Fruit fly (Drosophila melanogaster) whole organism, embryonic: ENCODE results near the gene bsh.

Experiments used
- Atf3 ChIP-seq: fragments of 200-800 bp; sonication (Bioruptor generic); optimal IDR thresholded peaks from 3 replicates; lab custom pipeline; 2016; ENCODE audit warnings: missing biosample characterization, missing genetic modification characterization
- Bgb ChIP-seq: fragments of 200-800 bp; sonication (Bioruptor generic); IDR thresholded peaks from 2 replicates; pipeline ENCODE4 v1.3.6; 2022; ENCODE audit warnings: missing biosample characterization, missing genetic modification characterization; ENCODE audit not compliant: partially characterized antibody
- CG12942 ChIP-seq: fragments of 200-800 bp; sonication (Bioruptor generic); optimal IDR thresholded peaks from 3 replicates; lab custom pipeline; 2016; ENCODE audit warnings: missing biosample characterization, missing genetic modification characterization
- CG14860 ChIP-seq: fragments of 200-800 bp; sonication (Bioruptor generic); IDR thresholded peaks from 3 replicates; pipeline ENCODE4 v1.3.6; 2022; ENCODE audit warnings: missing biosample characterization, missing genetic modification characterization; ENCODE audit not compliant: partially characterized antibody
- CG15696 ChIP-seq: fragments of 200-800 bp; sonication (Bioruptor generic); optimal IDR thresholded peaks from 2 replicates; lab custom pipeline; 2019; ENCODE audit warnings: missing biosample characterization, mild to moderate bottlenecking, missing genetic modification characterization, moderate library complexity
- CG16813 ChIP-seq: fragments of 200-800 bp; sonication (Bioruptor generic); IDR thresholded peaks from 3 replicates; pipeline ENCODE4 v1.3.6; 2022; ENCODE audit warnings: missing biosample characterization, missing genetic modification characterization; ENCODE audit not compliant: partially characterized antibody
- CG17912 ChIP-seq: fragments of 200-800 bp; sonication (Bioruptor generic); optimal IDR thresholded peaks from 2 replicates; lab custom pipeline; 2018; ENCODE audit warnings: missing biosample characterization, mild to moderate bottlenecking, missing genetic modification characterization
- CG18476 ChIP-seq: fragments of 200-800 bp; sonication (Bioruptor generic); optimal IDR thresholded peaks from 2 replicates; lab custom pipeline; 2016; ENCODE audit warnings: missing biosample characterization, mild to moderate bottlenecking, missing genetic modification characterization
- CG18619 ChIP-seq: fragments of 200-800 bp; sonication (Bioruptor generic); optimal IDR thresholded peaks from 3 replicates; lab custom pipeline; 2017; ENCODE audit warnings: missing biosample characterization, mild to moderate bottlenecking, missing genetic modification characterization
- CG3281 ChIP-seq: fragments of 200-800 bp; sonication (Bioruptor generic); optimal IDR thresholded peaks from 3 replicates; lab custom pipeline; 2017; ENCODE audit warnings: missing biosample characterization, mild to moderate bottlenecking, missing genetic modification characterization
- CG34376 ChIP-seq: fragments of 200-800 bp; sonication (Bioruptor generic); optimal IDR thresholded peaks from 2 replicates; lab custom pipeline; 2018; ENCODE audit warnings: missing biosample characterization, mild to moderate bottlenecking, missing genetic modification characterization
- CG3995 ChIP-seq: fragments of 200-800 bp; sonication (Bioruptor generic); optimal IDR thresholded peaks from 3 replicates; lab custom pipeline; 2016; ENCODE audit warnings: missing biosample characterization, missing genetic modification characterization
- CG42726 ChIP-seq: fragments of 200-800 bp; sonication (Bioruptor generic); IDR thresholded peaks from 2 replicates; pipeline ENCODE4 v1.3.6; 2022; ENCODE audit warnings: missing biosample characterization, missing genetic modification characterization; ENCODE audit not compliant: partially characterized antibody
- CG4282 ChIP-seq: fragments of 200-800 bp; sonication (Bioruptor generic); optimal IDR thresholded peaks from 2 replicates; lab custom pipeline; 2016; ENCODE audit warnings: missing biosample characterization, missing genetic modification characterization
- CG6765 ChIP-seq: fragments of 200-800 bp; sonication (Bioruptor generic); optimal IDR thresholded peaks from 3 replicates; lab custom pipeline; 2017; ENCODE audit warnings: missing biosample characterization, mild to moderate bottlenecking, missing genetic modification characterization
- CG7963 ChIP-seq: fragments of 200-800 bp; sonication (Bioruptor generic); IDR thresholded peaks from 3 replicates; pipeline ENCODE4 v1.3.6; 2022; ENCODE audit warnings: missing biosample characterization, missing genetic modification characterization; ENCODE audit not compliant: partially characterized antibody
- CG8290 ChIP-seq, 3 experiments: fragments of 200-800 bp; sonication (Bioruptor generic); optimal IDR thresholded peaks; 2 replicates each; lab custom pipeline; 2016 to 2019; ENCODE audit warnings: missing biosample characterization in 3 of 3, missing genetic modification characterization in 3 of 3, mild to moderate bottlenecking in 2 of 3, moderate library complexity in 1 of 3
- CHES-1-like ChIP-seq: fragments of 200-800 bp; sonication (Bioruptor generic); optimal IDR thresholded peaks from 2 replicates; lab custom pipeline; 2016; ENCODE audit warnings: missing biosample characterization, missing genetic modification characterization
- Dbx ChIP-seq: fragments of 200-800 bp; sonication (Bioruptor generic); IDR thresholded peaks from 3 replicates; pipeline ENCODE4 v1.3.6; 2022; ENCODE audit warnings: missing biosample characterization, missing genetic modification characterization
- HLH4C ChIP-seq: fragments of 200-800 bp; sonication (Bioruptor generic); IDR thresholded peaks from 3 replicates; pipeline ENCODE4 v1.3.6; 2022; ENCODE audit warnings: missing biosample characterization, missing genetic modification characterization; ENCODE audit not compliant: partially characterized antibody
- HLHmδ ChIP-seq: fragments of 200-800 bp; sonication (Bioruptor generic); optimal IDR thresholded peaks from 2 replicates; lab custom pipeline; 2018; ENCODE audit warnings: missing biosample characterization, mild to moderate bottlenecking, missing genetic modification characterization, moderate library complexity
- HmgZ ChIP-seq: fragments of 200-800 bp; sonication (Bioruptor generic); optimal IDR thresholded peaks from 2 replicates; lab custom pipeline; 2018; ENCODE audit warnings: missing biosample characterization, mild to moderate bottlenecking, missing genetic modification characterization
- Hmr ChIP-seq: fragments of 200-800 bp; sonication (Bioruptor generic); optimal IDR thresholded peaks from 3 replicates; lab custom pipeline; 2017; ENCODE audit warnings: mild to moderate bottlenecking, missing biosample characterization, missing genetic modification reagents, missing genetic modification characterization
- Hr39 ChIP-seq: fragments of >200 bp; optimal IDR thresholded peaks from 2 replicates; lab custom pipeline; 2017
- Jarid2 ChIP-seq: fragments of 200-800 bp; sonication (Bioruptor generic); optimal IDR thresholded peaks from 3 replicates; lab custom pipeline; 2017; ENCODE audit warnings: mild to moderate bottlenecking, missing biosample characterization, missing genetic modification reagents, missing genetic modification characterization
- MBD-R2 ChIP-seq: fragments of 200-800 bp; sonication (Bioruptor generic); IDR thresholded peaks from 2 replicates; pipeline ENCODE4 v1.3.6; 2022; ENCODE audit warnings: missing biosample characterization, missing genetic modification characterization
- Mes4 ChIP-seq: fragments of 200-800 bp; sonication (Bioruptor generic); optimal IDR thresholded peaks from 2 replicates; lab custom pipeline; 2016; ENCODE audit warnings: missing biosample characterization, missing genetic modification characterization
- Mrtf ChIP-seq: fragments of 200-800 bp; sonication (Bioruptor generic); IDR thresholded peaks from 3 replicates; pipeline ENCODE4 v1.3.6; 2022; ENCODE audit warnings: missing biosample characterization, missing genetic modification characterization
- NC2β ChIP-seq: fragments of 200-800 bp; sonication (Bioruptor generic); optimal IDR thresholded peaks from 2 replicates; lab custom pipeline; 2016; ENCODE audit warnings: missing biosample characterization, missing genetic modification characterization
- Rfx ChIP-seq: fragments of 200-800 bp; sonication (Bioruptor generic); IDR thresholded peaks from 2 replicates; pipeline ENCODE4 v1.3.6; 2022; ENCODE audit warnings: missing biosample characterization, missing genetic modification characterization
- Scr ChIP-seq: fragments of 200-800 bp; sonication (Bioruptor generic); IDR thresholded peaks from 2 replicates; pipeline ENCODE4 v1.3.6; 2022; ENCODE audit warnings: missing biosample characterization, missing genetic modification characterization; ENCODE audit not compliant: partially characterized antibody
- ase ChIP-seq: fragments of 200-800 bp; sonication (Bioruptor generic); IDR thresholded peaks from 3 replicates; pipeline ENCODE4 v1.3.6; 2022; ENCODE audit warnings: missing biosample characterization, missing genetic modification characterization
- btn ChIP-seq: fragments of 200-800 bp; sonication (Bioruptor generic); optimal IDR thresholded peaks from 2 replicates; lab custom pipeline; 2016; ENCODE audit warnings: missing biosample characterization, missing genetic modification characterization
- grau ChIP-seq: fragments of 200-800 bp; optimal IDR thresholded peaks from 3 replicates; lab custom pipeline; 2019; ENCODE audit warnings: missing biosample characterization, mild to moderate bottlenecking, missing genetic modification characterization, moderate library complexity
- grn ChIP-seq: fragments of 200-800 bp; sonication (Bioruptor generic); optimal IDR thresholded peaks from 3 replicates; lab custom pipeline; 2017; ENCODE audit warnings: missing biosample characterization, missing genetic modification characterization
- kah ChIP-seq: fragments of 200-800 bp; sonication (Bioruptor generic); optimal IDR thresholded peaks from 2 replicates; lab custom pipeline; 2018; ENCODE audit warnings: missing biosample characterization, mild to moderate bottlenecking, missing genetic modification characterization
- ken ChIP-seq: fragments of 200-800 bp; sonication (Bioruptor generic); IDR thresholded peaks from 3 replicates; pipeline ENCODE4 v1.3.6; 2022; ENCODE audit warnings: missing biosample characterization, missing genetic modification characterization
- knrl ChIP-seq: fragments of 200-800 bp; sonication (Bioruptor generic); IDR thresholded peaks from 3 replicates; pipeline ENCODE4 v1.3.6; 2022; ENCODE audit warnings: missing biosample characterization, missing genetic modification characterization; ENCODE audit not compliant: partially characterized antibody
- nerfin-2 ChIP-seq: fragments of 200-800 bp; sonication (Bioruptor generic); IDR thresholded peaks from 2 replicates; pipeline ENCODE4 v1.3.6; 2022; ENCODE audit warnings: missing biosample characterization, missing genetic modification characterization; ENCODE audit not compliant: partially characterized antibody
- pnt ChIP-seq: fragments of 200-800 bp; sonication (Bioruptor generic); optimal IDR thresholded peaks from 3 replicates; lab custom pipeline; 2016; ENCODE audit warnings: missing biosample characterization, missing genetic modification characterization
- prd ChIP-seq, 3 experiments: fragments of >200 bp in 2 of 3; fragments of 200-800 bp in 1 of 3; sonication (Bioruptor generic) in 1 of 3; optimal IDR thresholded peaks in 2 of 3; IDR thresholded peaks in 1 of 3; 2 replicates in 2 of 3; 3 replicates in 1 of 3; pipeline versions ENCODE4 v1.3.6 to Lab custom; 2017 to 2022; ENCODE audit warnings: missing biosample characterization in 1 of 3, missing genetic modification characterization in 1 of 3
- pzg ChIP-seq: fragments of 200-800 bp; sonication (Bioruptor generic); optimal IDR thresholded peaks from 3 replicates; lab custom pipeline; 2018; ENCODE audit warnings: missing biosample characterization, mild to moderate bottlenecking, missing genetic modification characterization, moderate library complexity
- sna ChIP-seq: fragments of 200-800 bp; sonication (Bioruptor generic); IDR thresholded peaks from 2 replicates; pipeline ENCODE4 v1.3.6; 2022; ENCODE audit warnings: missing biosample characterization, missing genetic modification characterization; ENCODE audit not compliant: partially characterized antibody
- sob ChIP-seq: fragments of 200-800 bp; sonication (Bioruptor generic); IDR thresholded peaks from 2 replicates; pipeline ENCODE4 v1.3.6; 2022; ENCODE audit warnings: missing biosample characterization, missing genetic modification characterization
- sug ChIP-seq: fragments of 200-800 bp; optimal IDR thresholded peaks from 2 replicates; lab custom pipeline; 2019; ENCODE audit warnings: missing biosample characterization, mild to moderate bottlenecking, missing genetic modification characterization, moderate library complexity
- tna ChIP-seq: fragments of 200-800 bp; sonication (Bioruptor generic); IDR thresholded peaks from 2 replicates; pipeline ENCODE4 v1.3.6; 2022; ENCODE audit warnings: missing biosample characterization, missing genetic modification characterization; ENCODE audit not compliant: partially characterized antibody
- vvl ChIP-seq: fragments of 200-800 bp; sonication (Bioruptor generic); IDR thresholded peaks from 2 replicates; pipeline ENCODE4 v1.3.6; 2022; ENCODE audit warnings: missing biosample characterization, missing genetic modification characterization

The bsh gene

dm6 chr2L:19758511-19759128, 10.2 kb downstream of the bsh start, which contains the start of the genes CG10628 and Dus3 (continued):
- peak; percentile 80 for TF ChIP-seq btn (GFP tag; lab: Kevin White, UChicago)
- TF ChIP-seq grau (tag; lab: Kevin White, UChicago): peak; percentile 91
- TF ChIP-seq CHES-1-like: peak; percentile 94
- TF ChIP-seq CG34376: peak; percentile 92
- peak; percentile 71 for TF ChIP-seq kah
- peak; percentile 89 for TF ChIP-seq Atf3
- peak; percentile 95 for TF ChIP-seq Dbx (GFP tag; lab: Robert Waterston, UW)
- peak; percentile 66 for TF ChIP-seq CG6765
- peak; percentile 90 for TF ChIP-seq NC2β
- peak; percentile 68 for TF ChIP-seq CG17912 (GFP tag; lab: Kevin White, UChicago)
- peak; percentile 90 for TF ChIP-seq CG12942 (GFP tag; lab: Kevin White, UChicago)
- TF ChIP-seq CG4282 (GFP tag; lab: Kevin White, UChicago): peak; percentile 89
- TF ChIP-seq Mes4 (GFP tag; lab: Kevin White, UChicago): peak; percentile 77
- TF ChIP-seq CG15696: peak; percentile 86
- no peak for TF ChIP-seq prd (optimal IDR thresholded peaks at IDR 0.05; lab: Kevin White, UChicago)
- TF ChIP-seq prd (GFP tag; IDR thresholded peaks at IDR 0.05; lab: Robert Waterston, UW): peak; percentile 95

dm6 chr2L:19756716-19757115, 12.2 kb downstream of the bsh start, which contains the start of gene CG10631:
TSS of gene CG10631 (minus strand) at chr2L:19756904.
- TF ChIP-seq pnt (GFP tag; lab: Kevin White, UChicago) (no peak), CG3281 (GFP tag; lab: Kevin White, UChicago) (peak; percentile 11), CG3995 (GFP tag; lab: Kevin White, UChicago) (peak; percentile 23), CG16813 (GFP tag; lab: Robert Waterston, UW) (peak; percentile 64; the same call in 1 of the 3 replicates), HLH4C (GFP tag; lab: Robert Waterston, UW) (peak; percentile 75), sob (0 out of 2 replicates have a peak, but pooled peaks have one; percentile 34), HmgZ (tag; lab: Kevin White, UChicago) (peak; percentile 43), CG14860 (GFP tag; lab: Robert Waterston, UW) (peak; percentile 63), ase (GFP tag; lab: Robert Waterston, UW) (no peak), vvl (GFP tag; lab: Robert Waterston, UW) (peak; percentile 24; the same call in 1 of the 2 replicates), sna (GFP tag; lab: Robert Waterston, UW) (peak; percentile 79), ken (GFP tag; lab: Robert Waterston, UW) (no peak), CG18476 (GFP tag; lab: Kevin White, UChicago) (no peak), HLHmδ (no peak), Bgb (peak; percentile 93), grn (GFP tag; lab: Kevin White, UChicago) (no peak), Jarid2 (peak; percentile 63), CG8290 (GFP tag; optimal IDR thresholded peaks at IDR 0.05; lab: Kevin White, UChicago) (no peak), CG8290 (tag; optimal IDR thresholded peaks at IDR 0.05; lab: Kevin White, UChicago) (peak in 1 of 2 experiments; percentile 64), nerfin-2 (GFP tag; lab: Robert Waterston, UW) (peak; percentile 56), MBD-R2 (GFP tag; lab: Robert Waterston, UW) (peak; percentile 70), Hr39 (lab: Kevin White, UChicago) (no peak), knrl (GFP tag; lab: Robert Waterston, UW) (peak; percentile 73), Mrtf (no peak), tna (GFP tag; lab: Robert Waterston, UW) (peak; percentile 81), Rfx (GFP tag; lab: Robert Waterston, UW) (peak; percentile 32; the same call in 1 of the 2 replicates), CG42726 (GFP tag; lab: Robert Waterston, UW) (peak; percentile 52; the same call in 1 of the 2 replicates), Hmr (GFP tag; lab: Kevin White, UChicago) (peak; percentile 18), CG7963 (GFP tag; lab: Robert Waterston, UW) (peak; percentile 47; the same call in 1 of the 3 replicates), Scr (GFP tag; lab: Robert Waterston, UW) (peak; percentile 82), Dbx (GFP tag; lab: Robert Waterston, UW) (0 out of 3 replicates have a peak, but pooled peaks have one; percentile 22), pzg (peak; percentile 68), sug (peak; percentile 1), NC2β (no peak), CG18619 (GFP tag; lab: Kevin White, UChicago) (no peak)
